Worm (Caenorhabditis elegans) whole organism, early embryonic: ENCODE measurements around the gene Y39G8B.10.

Experiments used
- B0310.2 ChIP-seq: sonication (generic microtip); optimal IDR thresholded peaks from 2 replicates; lab custom pipeline; 2016; ENCODE audit warnings: mild to moderate bottlenecking, missing genetic modification characterization, missing compliant biosample characterization
- F13C5.2 ChIP-seq: sonication (generic microtip); optimal IDR thresholded peaks from 2 replicates; lab custom pipeline; 2017; ENCODE audit warnings: mild to moderate bottlenecking, missing genetic modification characterization, inconsistent platforms, missing compliant biosample characterization
- aly-1 ChIP-seq: sonication (generic microtip); optimal IDR thresholded peaks from 2 replicates; lab custom pipeline; 2016; ENCODE audit warnings: missing genetic modification characterization, missing compliant biosample characterization
- ama-1 ChIP-seq: fragments of 150-350 bp; optimal IDR thresholded peaks from 2 replicates; lab custom pipeline; 2014
- ceh-13 ChIP-seq: fragments of 200-800 bp; sonication (Bioruptor generic); optimal IDR thresholded peaks from 2 replicates; lab custom pipeline; 2018; ENCODE audit warnings: mild to moderate bottlenecking, missing genetic modification characterization, missing compliant biosample characterization
- ceh-36 ChIP-seq: sonication (generic microtip); optimal IDR thresholded peaks from 2 replicates; lab custom pipeline; 2016; ENCODE audit warnings: missing genetic modification characterization, inconsistent platforms, missing compliant biosample characterization
- ets-7 ChIP-seq: sonication (generic microtip); optimal IDR thresholded peaks from 2 replicates; lab custom pipeline; 2016; ENCODE audit warnings: missing genotype, missing genetic modification characterization, missing compliant biosample characterization
- flt-1 ChIP-seq: fragments of 200-800 bp; sonication (Bioruptor generic); IDR thresholded peaks from 2 replicates; pipeline ENCODE4 v1.3.6; 2022; ENCODE audit warnings: missing genetic modification characterization, missing compliant biosample characterization
- hmbx-1 ChIP-seq: sonication (generic microtip); optimal IDR thresholded peaks from 2 replicates; lab custom pipeline; 2016; ENCODE audit warnings: mild to moderate bottlenecking, missing genetic modification characterization, missing compliant biosample characterization
- hmg-4 ChIP-seq: fragments of 200-800 bp; sonication (Bioruptor generic); optimal IDR thresholded peaks from 2 replicates; lab custom pipeline; 2018; ENCODE audit warnings: mild to moderate bottlenecking, missing genetic modification characterization, missing compliant biosample characterization
- hnd-1 ChIP-seq: sonication (generic microtip); optimal IDR thresholded peaks from 2 replicates; lab custom pipeline; 2016; ENCODE audit warnings: missing genetic modification characterization, missing compliant biosample characterization
- pes-1 ChIP-seq: fragments of 200-800 bp; sonication (Bioruptor generic); IDR thresholded peaks from 2 replicates; pipeline ENCODE4 v1.3.6; 2022; ENCODE audit warnings: missing genetic modification reagents, missing genetic modification characterization, missing compliant biosample characterization
- scrt-1 ChIP-seq: fragments of 200-800 bp; sonication (Bioruptor generic); IDR thresholded peaks from 2 replicates; pipeline ENCODE4 v1.3.6; 2022; ENCODE audit warnings: missing genetic modification characterization, missing compliant biosample characterization
- sea-1 ChIP-seq: fragments of 200-800 bp; sonication (Bioruptor generic); conservative IDR thresholded peaks from 2 replicates; pipeline ENCODE4 v1.3.6; 2022; ENCODE audit warnings: missing genetic modification characterization, missing compliant biosample characterization
- tbx-11 ChIP-seq: fragments of 200-800 bp; sonication (Bioruptor generic); IDR thresholded peaks from 2 replicates; pipeline ENCODE4 v1.3.6; 2022; ENCODE audit warnings: missing genetic modification characterization, missing compliant biosample characterization
- tbx-37 ChIP-seq: fragments of 200-800 bp; sonication (Bioruptor generic); conservative IDR thresholded peaks from 2 replicates; pipeline ENCODE4 v1.3.6; 2022; ENCODE audit warnings: missing genetic modification reagents, missing genetic modification characterization, missing compliant biosample characterization
- tra-4 ChIP-seq: sonication (generic microtip); optimal IDR thresholded peaks from 2 replicates; lab custom pipeline; 2017; ENCODE audit warnings: missing genetic modification characterization, missing compliant biosample characterization

Y39G8B.10 gene

ce11 chrII:13958359-13958758 lies 24.6 kb downstream of the Y39G8B.10 start:
- TF ChIP-seq tbx-11: no peak
- TF ChIP-seq tra-4 (tag; lab: Kevin White, UChicago): no peak
- TF ChIP-seq sea-1: no peak

- TF ChIP-seq hmg-4 (GFP tag; lab: Kevin White, UChicago): no peak
Measured at ce11 chrII:13957437-13957836, 25.5 kb downstream of the Y39G8B.10 start, which contains the start of gene zip-3. Gene zip-3 (minus strand): TSS chrII:13957457.

ce11 chrII:13956529-13956928 lies 26.4 kb downstream of the Y39G8B.10 start:
- TF ChIP-seq flt-1 (GFP tag; lab: Robert Waterston, UW) (no peak), tbx-37 (no peak), ama-1 (lab: Kevin White, UChicago) (no peak), scrt-1 (no peak), sea-1 (no peak), pes-1 (GFP tag; lab: Robert Waterston, UW) (no peak), ceh-13 (GFP tag; lab: Kevin White, UChicago) (no peak), aly-1 (tag; lab: Kevin White, UChicago) (no peak), hnd-1 (tag; lab: Kevin White, UChicago) (no peak), B0310.2 (tag; lab: Kevin White, UChicago) (no peak), F13C5.2 (tag; lab: Kevin White, UChicago) (no peak), tra-4 (tag; lab: Kevin White, UChicago) (no peak), tbx-11 (no peak), ets-7 (tag; lab: Kevin White, UChicago) (no peak), hmg-4 (GFP tag; lab: Kevin White, UChicago) (no peak), hmbx-1 (tag; lab: Kevin White, UChicago) (no peak)

ce11 chrII:13954979-13955378 lies 27.9 kb downstream of the Y39G8B.10 start:
- TF ChIP-seq hmbx-1 (tag; lab: Kevin White, UChicago) (no peak), ama-1 (lab: Kevin White, UChicago) (no peak), ets-7 (tag; lab: Kevin White, UChicago) (no peak), pes-1 (GFP tag; lab: Robert Waterston, UW) (no peak), ceh-36 (tag; lab: Kevin White, UChicago) (no peak), F13C5.2 (tag; lab: Kevin White, UChicago) (no peak), tbx-37 (no peak), aly-1 (tag; lab: Kevin White, UChicago) (no peak), tbx-11 (no peak), ceh-13 (GFP tag; lab: Kevin White, UChicago) (no peak), hnd-1 (tag; lab: Kevin White, UChicago) (no peak), B0310.2 (tag; lab: Kevin White, UChicago) (no peak), flt-1 (GFP tag; lab: Robert Waterston, UW) (no peak)

- TF ChIP-seq hnd-1 (tag; lab: Kevin White, UChicago): no peak
- TF ChIP-seq scrt-1: no peak
- TF ChIP-seq sea-1: no peak
- no peak for TF ChIP-seq pes-1 (GFP tag; lab: Robert Waterston, UW)
- TF ChIP-seq ets-7 (tag; lab: Kevin White, UChicago): no peak
- TF ChIP-seq flt-1 (GFP tag; lab: Robert Waterston, UW): no peak
- no peak for TF ChIP-seq tbx-37
- no peak for TF ChIP-seq aly-1 (tag; lab: Kevin White, UChicago)
- TF ChIP-seq ceh-36 (tag; lab: Kevin White, UChicago): no peak
- no peak for TF ChIP-seq hmg-4 (GFP tag; lab: Kevin White, UChicago)
- TF ChIP-seq ama-1 (lab: Kevin White, UChicago): no peak
- no peak for TF ChIP-seq tra-4 (tag; lab: Kevin White, UChicago)
- no peak for TF ChIP-seq tbx-11
- TF ChIP-seq F13C5.2 (tag; lab: Kevin White, UChicago): no peak
- no peak for TF ChIP-seq hmbx-1 (tag; lab: Kevin White, UChicago)
- TF ChIP-seq ceh-13 (GFP tag; lab: Kevin White, UChicago): no peak
- TF ChIP-seq B0310.2 (tag; lab: Kevin White, UChicago): no peak
Measured at ce11 chrII:13954077-13954476, 28.8 kb downstream of the Y39G8B.10 start.

ce11 chrII:13951986-13952385 lies 30.9 kb downstream of the Y39G8B.10 start:
- TF ChIP-seq ceh-36 (tag; lab: Kevin White, UChicago) (no peak), pes-1 (GFP tag; lab: Robert Waterston, UW) (no peak), sea-1 (no peak), F13C5.2 (tag; lab: Kevin White, UChicago) (no peak), ama-1 (lab: Kevin White, UChicago) (no peak), scrt-1 (no peak), hnd-1 (tag; lab: Kevin White, UChicago) (no peak), tbx-37 (no peak), ets-7 (tag; lab: Kevin White, UChicago) (no peak), B0310.2 (tag; lab: Kevin White, UChicago) (no peak), hmg-4 (GFP tag; lab: Kevin White, UChicago) (no peak), flt-1 (GFP tag; lab: Robert Waterston, UW) (no peak), ceh-13 (GFP tag; lab: Kevin White, UChicago) (no peak), aly-1 (tag; lab: Kevin White, UChicago) (no peak), tbx-11 (no peak), tra-4 (tag; lab: Kevin White, UChicago) (no peak), hmbx-1 (tag; lab: Kevin White, UChicago) (no peak)

- no peak for TF ChIP-seq tbx-11
- no peak for TF ChIP-seq pes-1 (GFP tag; lab: Robert Waterston, UW)
- no peak for TF ChIP-seq hmbx-1 (tag; lab: Kevin White, UChicago)
- no peak for TF ChIP-seq sea-1
- no peak for TF ChIP-seq flt-1 (GFP tag; lab: Robert Waterston, UW)
- no peak for TF ChIP-seq tra-4 (tag; lab: Kevin White, UChicago)
- no peak for TF ChIP-seq ama-1 (lab: Kevin White, UChicago)
- TF ChIP-seq hnd-1 (tag; lab: Kevin White, UChicago): no peak
- no peak for TF ChIP-seq F13C5.2 (tag; lab: Kevin White, UChicago)
- no peak for TF ChIP-seq aly-1 (tag; lab: Kevin White, UChicago)
- no peak for TF ChIP-seq ceh-13 (GFP tag; lab: Kevin White, UChicago)
- no peak for TF ChIP-seq ets-7 (tag; lab: Kevin White, UChicago)
- no peak for TF ChIP-seq scrt-1
- TF ChIP-seq tbx-37: no peak
- no peak for TF ChIP-seq B0310.2 (tag; lab: Kevin White, UChicago)
- no peak for TF ChIP-seq hmg-4 (GFP tag; lab: Kevin White, UChicago)
- TF ChIP-seq ceh-36 (tag; lab: Kevin White, UChicago): no peak
Measured at ce11 chrII:13949290-13949689, 33.6 kb downstream of the Y39G8B.10 start, which contains the start of gene sre-44. Gene sre-44 (plus strand): TSS chrII:13949590.
